Fruit fly (Drosophila melanogaster): ENCODE results near the gene CG42371.

Gene CG42371

dm6 chr2L:2175090-2175830 lies 41.8 kb downstream of the CG42371 start:
- TF ChIP-seq sv (GFP tag; optimal IDR thresholded peaks at IDR 0.05) (no peak), Myc (optimal IDR thresholded peaks at IDR 0.05) (no peak), Hnf4 (GFP tag; optimal IDR thresholded peaks at IDR 0.05) (peak; percentile 41), sage (GFP tag; optimal IDR thresholded peaks at IDR 0.05) (no peak), CrebA (GFP tag; optimal IDR thresholded peaks at IDR 0.05; ENCODE audit: borderline replicate concordance) (no peak), psq (GFP tag; optimal IDR thresholded peaks at IDR 0.05) (peak; percentile 91), N (GFP tag; optimal IDR thresholded peaks at IDR 0.05) (no peak), Vsx2 (GFP tag; optimal IDR thresholded peaks at IDR 0.05; ENCODE audit: partially characterized antibody) (peak; percentile 43), dsf (GFP tag; optimal IDR thresholded peaks at IDR 0.05; ENCODE audit: borderline replicate concordance) (no peak), ey (GFP tag; optimal IDR thresholded peaks at IDR 0.05) (peak; percentile 47), Mio (GFP tag; optimal IDR thresholded peaks at IDR 0.05) (no peak), lola (GFP tag; optimal IDR thresholded peaks at IDR 0.05) (no peak), dmrt93B (GFP tag; optimal IDR thresholded peaks at IDR 0.05) (no peak), tai (GFP tag; optimal IDR thresholded peaks at IDR 0.05) (peak; percentile 24), usp (GFP tag; optimal IDR thresholded peaks at IDR 0.05) (no peak), Jra (GFP tag; optimal IDR thresholded peaks at IDR 0.05) (peak; percentile 0), CG9705 (GFP tag; optimal IDR thresholded peaks at IDR 0.05) (no peak), Dif (GFP tag; optimal IDR thresholded peaks at IDR 0.05; ENCODE audit: partially characterized antibody) (peak; percentile 76), HLH106 (tag; optimal IDR thresholded peaks at IDR 0.05) (peak; percentile 32), br (GFP tag; optimal IDR thresholded peaks at IDR 0.05) (peak; percentile 48), Hr78 (GFP tag; optimal IDR thresholded peaks at IDR 0.05) (no peak), pan (optimal IDR thresholded peaks at IDR 0.05) (no peak), woc (GFP tag; optimal IDR thresholded peaks at IDR 0.05) (peak; percentile 29), Sp1 (GFP tag; optimal IDR thresholded peaks at IDR 0.05) (peak; percentile 37), GATAd (GFP tag; optimal IDR thresholded peaks at IDR 0.05) (no peak), rgr (GFP tag; optimal IDR thresholded peaks at IDR 0.05) (peak; percentile 63), jim (GFP tag; optimal IDR thresholded peaks at IDR 0.05) (no peak), brk (GFP tag; optimal IDR thresholded peaks at IDR 0.05) (peak; percentile 61), Rel (GFP tag; optimal IDR thresholded peaks at IDR 0.05) (no peak), Rel (tag; optimal IDR thresholded peaks at IDR 0.05) (peak; percentile 1), foxo (GFP tag; optimal IDR thresholded peaks at IDR 0.05) (peak in 1 of 2 experiments; percentile 21), Abd-B (GFP tag; optimal IDR thresholded peaks at IDR 0.05) (no peak), Hr83 (GFP tag; optimal IDR thresholded peaks at IDR 0.05; ENCODE audit: poor library complexity, severe bottlenecking) (peak; percentile 42), OdsH (GFP tag; optimal IDR thresholded peaks at IDR 0.05) (peak; percentile 54), fru (GFP tag; optimal IDR thresholded peaks at IDR 0.05) (peak; percentile 47), CG32264 (GFP tag; optimal IDR thresholded peaks at IDR 0.05) (no peak), Dfd (GFP tag; optimal IDR thresholded peaks at IDR 0.05) (peak; percentile 90), dl (GFP tag; optimal IDR thresholded peaks at IDR 0.05; ENCODE audit: insufficient read depth in 1 of 2, partially characterized antibody in 2 of 2) (peak in 1 of 2 experiments; percentile 41), h (GFP tag; optimal IDR thresholded peaks at IDR 0.05) (peak; percentile 28)

- no peak for TF ChIP-seq N (GFP tag; optimal IDR thresholded peaks at IDR 0.05)
- TF ChIP-seq ey (GFP tag; optimal IDR thresholded peaks at IDR 0.05) = no peak
- no peak for TF ChIP-seq Rel (GFP tag; optimal IDR thresholded peaks at IDR 0.05)
- TF ChIP-seq Rel (tag; optimal IDR thresholded peaks at IDR 0.05) = no peak
- no peak for TF ChIP-seq Dif (GFP tag; optimal IDR thresholded peaks at IDR 0.05; ENCODE audit: partially characterized antibody)
- TF ChIP-seq dmrt93B (GFP tag; optimal IDR thresholded peaks at IDR 0.05) = no peak
- TF ChIP-seq Sp1 (GFP tag; optimal IDR thresholded peaks at IDR 0.05) = no peak
- no peak for TF ChIP-seq lola (GFP tag; optimal IDR thresholded peaks at IDR 0.05)
- TF ChIP-seq Jra (GFP tag; optimal IDR thresholded peaks at IDR 0.05) = no peak
- TF ChIP-seq brk (GFP tag; optimal IDR thresholded peaks at IDR 0.05) = no peak
Observed at dm6 chr2L:2173604-2174003, 43.4 kb downstream of the CG42371 start.

Data from whole organism, wandering third instar larva.